Worm (Caenorhabditis elegans): ENCODE measurements around the gene C14F11.4.

The C14F11.4 gene

ce11 chrX:6207687-6208088 is 25.2 kb downstream of the C14F11.4 start, which contains the start of gene T13C5.6 (continued):
- no peak for TF ChIP-seq aly-2 (tag; optimal IDR thresholded peaks at IDR 0.05)
- TF ChIP-seq crh-2 (tag; optimal IDR thresholded peaks at IDR 0.05): peak; percentile 91
- no peak for TF ChIP-seq unc-39 (tag; optimal IDR thresholded peaks at IDR 0.05)
- TF ChIP-seq lin-39 (tag; optimal IDR thresholded peaks at IDR 0.05): no peak
- no peak for TF ChIP-seq elt-3 (tag; optimal IDR thresholded peaks at IDR 0.05)
- no peak for TF ChIP-seq nhr-12 (tag; optimal IDR thresholded peaks at IDR 0.05)
- no peak for TF ChIP-seq elt-1 (tag; optimal IDR thresholded peaks at IDR 0.05)
- peak; percentile 32 to 60 for TF ChIP-seq mdl-1 (tag; optimal IDR thresholded peaks at IDR 0.05)
- TF ChIP-seq mab-5 (tag; optimal IDR thresholded peaks at IDR 0.05): peak; percentile 63
- TF ChIP-seq alr-1 (tag; optimal IDR thresholded peaks at IDR 0.05): no peak
- TF ChIP-seq lin-11 (tag; optimal IDR thresholded peaks at IDR 0.05): peak; percentile 95
- peak; percentile 93 for TF ChIP-seq sma-3 (GFP tag; optimal IDR thresholded peaks at IDR 0.05)
- TF ChIP-seq sma-9 (GFP tag; optimal IDR thresholded peaks at IDR 0.05): peak; percentile 89
- TF ChIP-seq sma-9 (tag; optimal IDR thresholded peaks at IDR 0.05): no peak
- no peak for TF ChIP-seq nhr-23 (tag; optimal IDR thresholded peaks at IDR 0.05)
- TF ChIP-seq ZK546.5 (tag; optimal IDR thresholded peaks at IDR 0.05): no peak
- TF ChIP-seq peb-1 (tag; optimal IDR thresholded peaks at IDR 0.05): no peak
- TF ChIP-seq unc-55 (GFP tag; optimal IDR thresholded peaks at IDR 0.05): peak; percentile 91

DNA sequence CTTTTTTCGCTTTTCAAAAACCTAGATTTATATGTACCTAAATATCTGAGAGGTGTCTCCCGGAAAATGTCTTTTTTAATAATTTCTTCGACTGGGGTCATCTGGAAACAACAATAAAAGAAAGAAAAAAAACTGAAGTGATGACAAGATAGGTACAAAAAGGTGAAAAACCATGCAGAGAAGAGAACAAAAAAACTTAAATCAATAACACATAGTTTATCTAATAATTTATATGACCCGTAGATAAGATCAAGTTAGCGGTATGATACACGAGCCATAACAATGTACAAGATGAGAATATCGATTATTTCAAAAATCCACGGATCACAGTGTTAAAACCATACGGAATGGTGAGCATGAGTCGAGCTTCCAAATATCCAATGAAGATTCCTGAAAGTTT is 26.5 kb downstream of the C14F11.4 start, which contains the start of gene mtp-18:
mtp-18 (minus strand) TSS at position 101 of the 400 bp plus-strand sequence.
- TF ChIP-seq nhr-11 (tag; optimal IDR thresholded peaks at IDR 0.05) (no peak), fos-1 (tag; optimal IDR thresholded peaks at IDR 0.05) (no peak), zag-1 (tag; optimal IDR thresholded peaks at IDR 0.05) (no peak), ceh-16 (tag; optimal IDR thresholded peaks at IDR 0.05) (no peak), lin-39 (tag; optimal IDR thresholded peaks at IDR 0.05) (no peak)

DNA sequence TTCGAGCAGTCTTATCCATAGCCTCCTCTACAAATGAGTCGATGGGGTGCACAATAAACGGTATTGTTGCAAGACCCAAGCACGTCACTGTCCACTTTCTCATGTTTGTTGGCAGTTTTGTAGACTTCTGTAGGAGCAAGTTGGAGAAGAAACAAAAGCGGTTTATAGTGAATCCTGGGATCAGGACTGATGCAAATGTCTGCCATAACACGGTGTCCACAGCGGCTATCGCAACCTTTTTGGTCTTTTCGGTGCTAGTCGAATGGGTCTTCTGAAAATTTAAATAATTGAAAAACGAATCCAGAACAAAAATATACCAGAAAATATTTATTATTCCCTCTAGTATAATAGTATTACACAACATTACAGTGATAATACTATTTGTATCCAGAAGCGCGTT is 27.5 kb downstream of the C14F11.4 start:
- TF ChIP-seq nhr-23 (tag; optimal IDR thresholded peaks at IDR 0.05) (no peak), Y55F3AM.14 (GFP tag; optimal IDR thresholded peaks at IDR 0.05) (no peak), ztf-4 (tag; optimal IDR thresholded peaks at IDR 0.05) (no peak), ceh-16 (tag; optimal IDR thresholded peaks at IDR 0.05) (no peak)

ce11 chrX:6204696-6205232 is 28.1 kb downstream of the C14F11.4 start, which contains the start of gene bca-1:
Gene bca-1 (minus strand): TSS chrX:6204746.
- TF ChIP-seq crh-2 (tag; optimal IDR thresholded peaks at IDR 0.05): peak; percentile 59
- TF ChIP-seq ZK546.5 (tag; optimal IDR thresholded peaks at IDR 0.05): no peak
- TF ChIP-seq lin-39 (tag; optimal IDR thresholded peaks at IDR 0.05): no peak
- peak; percentile 80 for TF ChIP-seq sma-9 (GFP tag; optimal IDR thresholded peaks at IDR 0.05)
- TF ChIP-seq sma-9 (tag; optimal IDR thresholded peaks at IDR 0.05): no peak
- no peak for TF ChIP-seq ztf-4 (tag; optimal IDR thresholded peaks at IDR 0.05)
- no peak for TF ChIP-seq unc-39 (tag; optimal IDR thresholded peaks at IDR 0.05)
- no peak for TF ChIP-seq nhr-11 (tag; optimal IDR thresholded peaks at IDR 0.05)
- no peak for TF ChIP-seq peb-1 (tag; optimal IDR thresholded peaks at IDR 0.05)
- no peak for TF ChIP-seq ztf-1 (GFP tag; conservative IDR thresholded peaks at IDR 0.05)
- no peak for TF ChIP-seq unc-62 (GFP tag; optimal IDR thresholded peaks at IDR 0.05)
- peak in 1 of 2 experiments; percentile 48 for TF ChIP-seq lsy-2 (tag; optimal IDR thresholded peaks at IDR 0.05)
- TF ChIP-seq gmeb-1 (tag; optimal IDR thresholded peaks at IDR 0.05): no peak
- TF ChIP-seq nhr-6 (tag; optimal IDR thresholded peaks at IDR 0.05): peak; percentile 26
- TF ChIP-seq nhr-21 (tag; optimal IDR thresholded peaks at IDR 0.05): peak; percentile 27
- no peak for TF ChIP-seq lin-13 (GFP tag; optimal IDR thresholded peaks at IDR 0.05)
- TF ChIP-seq alr-1 (tag; optimal IDR thresholded peaks at IDR 0.05): no peak
- TF ChIP-seq sma-3 (GFP tag; optimal IDR thresholded peaks at IDR 0.05): no peak
- TF ChIP-seq nhr-10 (tag; optimal IDR thresholded peaks at IDR 0.05): no peak
- TF ChIP-seq fos-1 (tag; optimal IDR thresholded peaks at IDR 0.05): peak; percentile 31
- TF ChIP-seq nhr-237 (tag; optimal IDR thresholded peaks at IDR 0.05): no peak
- no peak for TF ChIP-seq zag-1 (tag; optimal IDR thresholded peaks at IDR 0.05)
- no peak for TF ChIP-seq nhr-23 (tag; optimal IDR thresholded peaks at IDR 0.05)
- no peak for TF ChIP-seq mdl-1 (tag; optimal IDR thresholded peaks at IDR 0.05)
- TF ChIP-seq nhr-25 (tag; optimal IDR thresholded peaks at IDR 0.05): peak; percentile 69
- TF ChIP-seq F13H6.1 (tag; optimal IDR thresholded peaks at IDR 0.05): peak; percentile 27
- TF ChIP-seq nhr-77 (tag; optimal IDR thresholded peaks at IDR 0.05): no peak
- TF ChIP-seq skn-1 (tag; optimal IDR thresholded peaks at IDR 0.05): no peak
- no peak for TF ChIP-seq elt-3 (tag; optimal IDR thresholded peaks at IDR 0.05)
- TF ChIP-seq ceh-16 (tag; optimal IDR thresholded peaks at IDR 0.05): no peak
- TF ChIP-seq mab-5 (tag; optimal IDR thresholded peaks at IDR 0.05): no peak
- peak; percentile 88 for TF ChIP-seq blmp-1 (tag; optimal IDR thresholded peaks at IDR 0.05; ENCODE audit: insufficient read depth)
- TF ChIP-seq dmd-4 (tag; optimal IDR thresholded peaks at IDR 0.05): no peak
- TF ChIP-seq lin-11 (tag; optimal IDR thresholded peaks at IDR 0.05): no peak
- TF ChIP-seq Y55F3AM.14 (GFP tag; optimal IDR thresholded peaks at IDR 0.05): no peak
- TF ChIP-seq unc-55 (GFP tag; optimal IDR thresholded peaks at IDR 0.05): no peak
- TF ChIP-seq R02D3.7 (tag; optimal IDR thresholded peaks at IDR 0.05): no peak
- no peak for TF ChIP-seq snpc-4 (tag; optimal IDR thresholded peaks at IDR 0.05)
- TF ChIP-seq C34F6.9 (tag; optimal IDR thresholded peaks at IDR 0.05): peak; percentile 39
- peak; percentile 12 for TF ChIP-seq ama-1 (optimal IDR thresholded peaks at IDR 0.05)
- TF ChIP-seq mbf-1 (tag; optimal IDR thresholded peaks at IDR 0.05): no peak
- no peak for TF ChIP-seq nhr-12 (tag; optimal IDR thresholded peaks at IDR 0.05)
- no peak for TF ChIP-seq ceh-82 (tag; optimal IDR thresholded peaks at IDR 0.05)

Measured in whole organism, L2 larva.